Fruit fly (Drosophila melanogaster): Measurements from ENCODE around the gene Pex5.

Gene Pex5

DNA sequence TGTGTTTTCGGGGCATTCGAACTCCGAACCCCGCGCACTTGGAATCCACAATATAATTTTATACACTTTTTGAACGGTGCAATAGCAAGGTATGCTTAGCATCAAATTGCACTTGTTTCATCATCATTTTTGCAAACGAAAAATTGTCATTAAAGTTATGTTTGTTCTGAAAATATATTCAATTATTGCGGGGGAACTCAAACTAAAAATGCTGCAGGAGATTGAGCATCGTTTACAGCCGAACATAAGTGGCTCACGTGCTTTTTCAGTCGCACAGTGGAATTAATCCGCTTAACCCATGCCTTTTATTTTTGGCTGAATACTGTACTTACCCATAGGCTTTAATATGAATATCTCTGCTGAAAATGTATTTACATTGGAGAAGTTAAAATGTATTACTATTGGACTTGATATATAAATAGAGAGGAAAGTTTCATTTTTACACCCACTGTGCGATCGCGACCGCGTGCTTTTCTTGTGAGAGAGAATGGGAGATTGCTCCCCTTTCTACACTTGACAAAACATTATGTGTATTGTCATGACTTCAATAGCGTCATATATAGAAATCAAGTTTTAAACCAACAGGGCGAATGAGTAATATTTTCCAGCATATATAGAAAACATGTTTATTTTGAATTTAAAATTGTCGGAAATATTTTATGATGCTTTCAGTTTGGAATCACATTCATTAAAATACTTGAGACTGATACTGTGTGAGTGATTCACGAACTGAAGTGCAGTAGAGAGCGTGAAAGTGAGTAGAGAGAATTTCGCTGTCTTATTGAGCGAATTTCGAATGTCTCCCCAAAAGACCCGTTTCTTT, 38.3 kb downstream of the Pex5 start (continued):
- TF ChIP-seq Vsx2 (GFP tag; optimal IDR thresholded peaks at IDR 0.05; ENCODE audit: partially characterized antibody): no peak
- peak; percentile 95 for TF ChIP-seq Sp1 (GFP tag; optimal IDR thresholded peaks at IDR 0.05)

DNA sequence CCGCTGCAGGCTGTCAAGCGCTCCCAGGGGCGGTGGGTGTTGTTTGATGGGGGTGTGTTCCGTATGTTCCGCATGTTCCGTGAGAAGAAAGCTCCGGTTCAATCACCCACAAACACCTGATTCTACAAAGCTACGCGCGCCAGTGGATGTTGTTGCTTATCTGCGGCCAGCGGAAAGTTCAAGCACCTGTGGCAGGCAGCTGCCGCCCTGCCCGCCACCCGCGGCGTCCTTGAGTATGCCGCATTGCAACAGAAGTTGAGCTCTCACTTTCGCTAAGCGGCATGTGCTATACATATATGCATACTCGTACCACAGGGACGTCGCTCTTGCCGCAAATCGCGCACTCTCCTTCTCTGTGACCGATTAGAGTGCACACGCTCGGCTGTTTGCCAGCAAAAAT, 40.8 kb downstream of the Pex5 start:
- TF ChIP-seq foxo (GFP tag; optimal IDR thresholded peaks at IDR 0.05) (peak in 1 of 2 experiments; percentile 24), dl (GFP tag; optimal IDR thresholded peaks at IDR 0.05; ENCODE audit: insufficient read depth in 1 of 2, partially characterized antibody in 2 of 2) (no peak), fru (GFP tag; optimal IDR thresholded peaks at IDR 0.05) (peak; percentile 3), h (GFP tag; optimal IDR thresholded peaks at IDR 0.05) (peak; percentile 79), tai (GFP tag; optimal IDR thresholded peaks at IDR 0.05) (no peak), GATAd (GFP tag; optimal IDR thresholded peaks at IDR 0.05) (no peak), Jra (GFP tag; optimal IDR thresholded peaks at IDR 0.05) (no peak), dmrt93B (GFP tag; optimal IDR thresholded peaks at IDR 0.05) (peak; percentile 2), br (GFP tag; optimal IDR thresholded peaks at IDR 0.05) (peak; percentile 24), jim (GFP tag; optimal IDR thresholded peaks at IDR 0.05) (no peak), CrebA (GFP tag; optimal IDR thresholded peaks at IDR 0.05; ENCODE audit: borderline replicate concordance) (no peak), Rel (GFP tag; optimal IDR thresholded peaks at IDR 0.05) (no peak), Rel (tag; optimal IDR thresholded peaks at IDR 0.05) (no peak), CG32264 (GFP tag; optimal IDR thresholded peaks at IDR 0.05) (no peak), rgr (GFP tag; optimal IDR thresholded peaks at IDR 0.05) (peak; percentile 21), HLH106 (tag; optimal IDR thresholded peaks at IDR 0.05) (peak; percentile 7), Hr83 (GFP tag; optimal IDR thresholded peaks at IDR 0.05; ENCODE audit: poor library complexity, severe bottlenecking) (peak; percentile 47), Abd-B (GFP tag; optimal IDR thresholded peaks at IDR 0.05) (no peak)

DNA sequence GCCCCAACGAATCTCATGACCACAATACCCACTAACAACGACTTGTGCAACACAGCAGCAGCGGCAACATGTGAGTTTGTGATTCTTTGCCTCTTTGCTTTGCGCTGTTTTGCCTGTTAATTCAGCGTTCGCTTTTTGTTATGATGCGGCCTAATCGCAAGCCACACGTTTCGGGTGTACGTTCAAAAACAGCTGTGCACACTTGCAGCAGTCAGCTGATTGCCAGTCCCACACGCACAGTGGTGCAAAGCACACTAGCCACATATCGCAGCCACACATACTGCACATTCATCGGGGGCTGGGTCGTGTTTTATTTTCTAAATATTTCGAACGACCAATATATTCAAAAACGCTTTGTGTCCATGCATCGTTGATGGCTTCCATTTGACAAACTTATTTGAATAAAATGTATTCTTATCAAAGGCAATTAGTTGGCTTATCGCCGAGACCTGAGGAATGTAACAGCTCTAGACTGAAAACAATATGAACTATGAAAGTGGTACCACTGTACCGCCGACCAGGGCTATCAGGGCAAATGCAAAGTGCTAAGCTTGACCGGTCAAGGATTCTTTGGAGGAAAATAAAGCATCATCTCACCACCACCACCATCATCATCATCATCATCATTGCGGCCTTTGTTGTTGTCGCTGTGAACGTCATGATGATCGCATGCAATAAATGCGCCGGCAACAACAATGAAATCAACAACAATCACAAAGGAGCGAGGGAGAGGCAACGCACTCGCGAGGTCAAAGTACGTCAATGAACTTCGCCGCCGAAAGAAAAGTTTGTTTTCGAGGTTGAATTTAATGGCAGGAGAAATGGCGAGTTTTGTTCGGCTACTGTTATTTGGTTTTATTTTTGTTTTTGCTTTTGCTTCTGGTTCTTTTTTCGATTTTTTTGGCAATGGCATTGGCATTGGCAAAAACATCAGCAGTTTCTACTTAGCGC, 42.7 kb downstream of the Pex5 start:
- TF ChIP-seq jim (GFP tag; optimal IDR thresholded peaks at IDR 0.05) (peak; percentile 28), h (GFP tag; optimal IDR thresholded peaks at IDR 0.05) (peak; percentile 66), fru (GFP tag; optimal IDR thresholded peaks at IDR 0.05) (peak; percentile 78), Vsx2 (GFP tag; optimal IDR thresholded peaks at IDR 0.05; ENCODE audit: partially characterized antibody) (no peak), N (GFP tag; optimal IDR thresholded peaks at IDR 0.05) (no peak), Hr78 (GFP tag; optimal IDR thresholded peaks at IDR 0.05) (no peak), HLH106 (tag; optimal IDR thresholded peaks at IDR 0.05) (peak; percentile 65), Mio (GFP tag; optimal IDR thresholded peaks at IDR 0.05) (no peak), OdsH (GFP tag; optimal IDR thresholded peaks at IDR 0.05) (peak; percentile 46), Abd-B (GFP tag; optimal IDR thresholded peaks at IDR 0.05) (no peak), Hnf4 (GFP tag; optimal IDR thresholded peaks at IDR 0.05) (peak; percentile 7), rgr (GFP tag; optimal IDR thresholded peaks at IDR 0.05) (peak; percentile 49), sage (GFP tag; optimal IDR thresholded peaks at IDR 0.05) (no peak), pan (optimal IDR thresholded peaks at IDR 0.05) (no peak), Sp1 (GFP tag; optimal IDR thresholded peaks at IDR 0.05) (peak; percentile 44), dmrt93B (GFP tag; optimal IDR thresholded peaks at IDR 0.05) (peak; percentile 16), ey (GFP tag; optimal IDR thresholded peaks at IDR 0.05) (peak; percentile 60), Dfd (GFP tag; optimal IDR thresholded peaks at IDR 0.05) (no peak), br (GFP tag; optimal IDR thresholded peaks at IDR 0.05) (peak; percentile 64), GATAd (GFP tag; optimal IDR thresholded peaks at IDR 0.05) (no peak), psq (GFP tag; optimal IDR thresholded peaks at IDR 0.05) (peak; percentile 54), brk (GFP tag; optimal IDR thresholded peaks at IDR 0.05) (no peak), Rel (GFP tag; optimal IDR thresholded peaks at IDR 0.05) (no peak), Rel (tag; optimal IDR thresholded peaks at IDR 0.05) (peak; percentile 43), CG9705 (GFP tag; optimal IDR thresholded peaks at IDR 0.05) (no peak), dsf (GFP tag; optimal IDR thresholded peaks at IDR 0.05; ENCODE audit: borderline replicate concordance) (no peak), Dif (GFP tag; optimal IDR thresholded peaks at IDR 0.05; ENCODE audit: partially characterized antibody) (no peak), tai (GFP tag; optimal IDR thresholded peaks at IDR 0.05) (no peak), Jra (GFP tag; optimal IDR thresholded peaks at IDR 0.05) (no peak), CG32264 (GFP tag; optimal IDR thresholded peaks at IDR 0.05) (no peak), Hr83 (GFP tag; optimal IDR thresholded peaks at IDR 0.05; ENCODE audit: poor library complexity, severe bottlenecking) (no peak), dl (GFP tag; optimal IDR thresholded peaks at IDR 0.05; ENCODE audit: insufficient read depth in 1 of 2, partially characterized antibody in 2 of 2) (no peak), Myc (optimal IDR thresholded peaks at IDR 0.05) (no peak), usp (GFP tag; optimal IDR thresholded peaks at IDR 0.05) (no peak), foxo (GFP tag; optimal IDR thresholded peaks at IDR 0.05) (peak in 1 of 2 experiments; percentile 70), sv (GFP tag; optimal IDR thresholded peaks at IDR 0.05) (no peak), lola (GFP tag; optimal IDR thresholded peaks at IDR 0.05) (no peak), CrebA (GFP tag; optimal IDR thresholded peaks at IDR 0.05; ENCODE audit: borderline replicate concordance) (peak; percentile 43), woc (GFP tag; optimal IDR thresholded peaks at IDR 0.05) (peak; percentile 35)
